Worm (Caenorhabditis elegans) whole organism, young adult: ENCODE results near the gene ZK632.11.

Experiments used
- B0019.2 ChIP-seq: fragments of 200-800 bp; sonication (Bioruptor generic); conservative IDR thresholded peaks from 2 replicates; pipeline ENCODE4 v1.3.6; 2022; ENCODE audit warnings: missing genetic modification reagents, missing genetic modification characterization, missing compliant biosample characterization
- B0035.1 ChIP-seq: sonication (generic microtip); optimal IDR thresholded peaks from 2 replicates; lab custom pipeline; 2016; ENCODE audit warnings: missing genetic modification characterization, mild to moderate bottlenecking, missing compliant biosample characterization, missing genotype, missing genetic modification reagents
- F22D6.2 ChIP-seq: sonication (generic microtip); optimal IDR thresholded peaks from 2 replicates; lab custom pipeline; 2016; ENCODE audit warnings: mild to moderate bottlenecking, missing genetic modification characterization, missing compliant biosample characterization
- F33H1.4 ChIP-seq: fragments of 200-800 bp; sonication (Bioruptor generic); IDR thresholded peaks from 2 replicates; pipeline ENCODE4 v1.3.6; 2022; ENCODE audit warnings: missing genetic modification reagents, missing genetic modification characterization, missing compliant biosample characterization
- F55B11.4 ChIP-seq: sonication (generic microtip); optimal IDR thresholded peaks from 2 replicates; lab custom pipeline; 2016; ENCODE audit warnings: missing compliant biosample characterization, missing genetic modification characterization, borderline replicate concordance; ENCODE audit not compliant: insufficient read depth
- F57A8.1 ChIP-seq: fragments of 200-800 bp; sonication (Bioruptor generic); optimal IDR thresholded peaks from 2 replicates; lab custom pipeline; 2018; ENCODE audit warnings: mild to moderate bottlenecking, missing genetic modification characterization, moderate library complexity, missing compliant biosample characterization
- K11D2.4 ChIP-seq: fragments of 200-800 bp; sonication (Bioruptor generic); IDR thresholded peaks from 2 replicates; pipeline ENCODE4 v1.3.6; 2022; ENCODE audit warnings: missing genetic modification reagents, missing genetic modification characterization, missing compliant biosample characterization
- Y53G8AR.9 ChIP-seq: fragments of 200-800 bp; sonication (Bioruptor generic); conservative IDR thresholded peaks from 2 replicates; pipeline ENCODE4 v1.3.6; 2022; ENCODE audit warnings: missing genetic modification reagents, missing genetic modification characterization, missing compliant biosample characterization
- Y56A3A.18 ChIP-seq: fragments of 200-800 bp; sonication (Bioruptor generic); IDR thresholded peaks from 2 replicates; pipeline ENCODE4 v1.3.6; 2022; ENCODE audit warnings: missing genetic modification reagents, missing genetic modification characterization, missing compliant biosample characterization
- Y79H2A.3 ChIP-seq: fragments of 200-800 bp; sonication (Bioruptor generic); conservative IDR thresholded peaks from 2 replicates; pipeline ENCODE4 v1.3.6; 2022; ENCODE audit warnings: missing genetic modification reagents, missing genetic modification characterization, missing compliant biosample characterization
- ZK185.1 ChIP-seq: sonication (generic microtip); optimal IDR thresholded peaks from 2 replicates; lab custom pipeline; 2016; ENCODE audit warnings: mild to moderate bottlenecking, missing genetic modification characterization, missing compliant biosample characterization; ENCODE audit not compliant: poor library complexity, severe bottlenecking
- athp-1 ChIP-seq: sonication (generic microtip); optimal IDR thresholded peaks from 2 replicates; lab custom pipeline; 2017; ENCODE audit warnings: mild to moderate bottlenecking, missing genetic modification characterization, missing compliant biosample characterization
- attf-3 ChIP-seq: fragments of 200-800 bp; sonication (Bioruptor generic); conservative IDR thresholded peaks from 2 replicates; pipeline ENCODE4 v1.3.6; 2022; ENCODE audit warnings: missing genetic modification reagents, missing genetic modification characterization, missing compliant biosample characterization
- bed-2 ChIP-seq: fragments of 200-800 bp; sonication (Bioruptor generic); IDR thresholded peaks from 2 replicates; pipeline ENCODE4 v1.3.6; 2022; ENCODE audit warnings: missing genetic modification reagents, missing genetic modification characterization, missing compliant biosample characterization
- ccch-3 ChIP-seq: fragments of 200-800 bp; sonication (Bioruptor generic); optimal IDR thresholded peaks from 2 replicates; lab custom pipeline; 2018; ENCODE audit warnings: mild to moderate bottlenecking, missing genetic modification characterization, missing compliant biosample characterization
- cebp-2 ChIP-seq: fragments of 200-800 bp; sonication (Bioruptor generic); IDR thresholded peaks from 2 replicates; pipeline ENCODE4 v1.3.6; 2022; ENCODE audit warnings: missing genetic modification characterization, missing compliant biosample characterization
- ceh-27 ChIP-seq: fragments of 200-800 bp; sonication (Bioruptor generic); optimal IDR thresholded peaks from 2 replicates; lab custom pipeline; 2018; ENCODE audit warnings: mild to moderate bottlenecking, missing genetic modification characterization, moderate library complexity, missing compliant biosample characterization
- ceh-58 ChIP-seq: fragments of 200-800 bp; sonication (Bioruptor generic); IDR thresholded peaks from 2 replicates; pipeline ENCODE4 v1.3.6; 2022; ENCODE audit warnings: missing genetic modification characterization, missing compliant biosample characterization
- ceh-91 ChIP-seq: fragments of 200-800 bp; sonication (Bioruptor generic); IDR thresholded peaks from 2 replicates; pipeline ENCODE4 v1.3.6; 2022; ENCODE audit warnings: missing genetic modification reagents, missing genetic modification characterization, missing compliant biosample characterization
- chd-7 ChIP-seq: sonication (generic microtip); optimal IDR thresholded peaks from 2 replicates; lab custom pipeline; 2016; ENCODE audit warnings: mild to moderate bottlenecking, missing genetic modification characterization, moderate library complexity, missing compliant biosample characterization
- die-1 ChIP-seq: sonication (generic microtip); optimal IDR thresholded peaks from 2 replicates; lab custom pipeline; 2016; ENCODE audit warnings: missing genotype, mild to moderate bottlenecking, missing genetic modification characterization, missing compliant biosample characterization
- dpff-1 ChIP-seq: sonication (generic microtip); optimal IDR thresholded peaks from 2 replicates; lab custom pipeline; 2017; ENCODE audit warnings: mild to moderate bottlenecking, missing genetic modification characterization, missing compliant biosample characterization
- egl-18 ChIP-seq: fragments of 200-800 bp; sonication (Bioruptor generic); IDR thresholded peaks from 2 replicates; pipeline ENCODE4 v1.3.6; 2022; ENCODE audit warnings: missing genetic modification reagents, missing genetic modification characterization, missing compliant biosample characterization
- him-1 ChIP-seq: sonication (generic microtip); optimal IDR thresholded peaks from 2 replicates; lab custom pipeline; 2016; ENCODE audit warnings: missing genotype, missing genetic modification reagents, missing genetic modification characterization, missing compliant biosample characterization
- hsf-1 ChIP-seq: fragments of 200-800 bp; sonication (Bioruptor generic); IDR thresholded peaks from 2 replicates; pipeline ENCODE4 v1.3.6; 2022; ENCODE audit warnings: missing genetic modification reagents, missing genetic modification characterization, missing compliant biosample characterization
- let-607 ChIP-seq, 2 experiments: fragments of 200-800 bp in 1 of 2; sonication (Bioruptor generic) in 1 of 2; sonication (generic microtip) in 1 of 2; optimal IDR thresholded peaks; 2 replicates each; lab custom pipeline; 2016 to 2018; ENCODE audit warnings: mild to moderate bottlenecking in 2 of 2, missing compliant biosample characterization in 2 of 2, missing genetic modification characterization in 2 of 2, moderate library complexity in 2 of 2, missing genotype in 1 of 2
- lin-26 ChIP-seq: fragments of 200-800 bp; sonication (Bioruptor generic); IDR thresholded peaks from 2 replicates; pipeline ENCODE4 v1.3.6; 2022; ENCODE audit warnings: missing genetic modification reagents, missing genetic modification characterization, missing compliant biosample characterization
- lin-54 ChIP-seq: fragments of 200-800 bp; sonication (Bioruptor generic); optimal IDR thresholded peaks from 2 replicates; lab custom pipeline; 2018; ENCODE audit warnings: mild to moderate bottlenecking, missing genetic modification characterization, missing compliant biosample characterization
- lir-1 ChIP-seq: fragments of 200-800 bp; sonication (Bioruptor generic); conservative IDR thresholded peaks from 2 replicates; pipeline ENCODE4 v1.3.6; 2022; ENCODE audit warnings: missing genetic modification reagents, missing genetic modification characterization, missing compliant biosample characterization
- madf-10 ChIP-seq: sonication (generic microtip); optimal IDR thresholded peaks from 2 replicates; lab custom pipeline; 2016; ENCODE audit warnings: mild to moderate bottlenecking, missing genetic modification characterization, missing compliant biosample characterization
- mes-4 ChIP-seq: sonication (generic microtip); optimal IDR thresholded peaks from 2 replicates; lab custom pipeline; 2016; ENCODE audit warnings: missing genotype, missing genetic modification characterization, missing compliant biosample characterization
- mxl-1 ChIP-seq: sonication (generic microtip); optimal IDR thresholded peaks from 2 replicates; lab custom pipeline; 2016; ENCODE audit warnings: missing genetic modification characterization, missing compliant biosample characterization
- nfyb-1 ChIP-seq: fragments of 200-800 bp; sonication (Bioruptor generic); IDR thresholded peaks from 2 replicates; pipeline ENCODE4 v1.3.6; 2022; ENCODE audit warnings: missing genetic modification reagents, missing genetic modification characterization, missing compliant biosample characterization
- nhr-179 ChIP-seq: sonication (generic microtip); optimal IDR thresholded peaks from 2 replicates; lab custom pipeline; 2016; ENCODE audit warnings: mild to moderate bottlenecking, missing genetic modification characterization, missing compliant biosample characterization
- nhr-27 ChIP-seq: fragments of 200-800 bp; sonication (Bioruptor generic); optimal IDR thresholded peaks from 2 replicates; lab custom pipeline; 2018; ENCODE audit warnings: mild to moderate bottlenecking, missing genetic modification characterization, moderate library complexity, missing compliant biosample characterization
- nhr-90 ChIP-seq: sonication (generic microtip); optimal IDR thresholded peaks from 2 replicates; lab custom pipeline; 2016; ENCODE audit warnings: missing genotype, mild to moderate bottlenecking, missing genetic modification characterization, missing compliant biosample characterization
- pbrm-1 ChIP-seq: fragments of 200-800 bp; sonication (Bioruptor generic); IDR thresholded peaks from 2 replicates; pipeline ENCODE4 v1.3.6; 2022; ENCODE audit warnings: missing genetic modification reagents, missing genetic modification characterization, missing compliant biosample characterization
- rec-8 ChIP-seq, 2 experiments: sonication (generic microtip); optimal IDR thresholded peaks; 2 replicates each; lab custom pipeline; 2016; ENCODE audit warnings: mild to moderate bottlenecking in 2 of 2, missing genetic modification characterization in 2 of 2, missing genetic modification reagents in 2 of 2, missing genotype in 2 of 2, missing biosample characterization in 1 of 2, missing compliant biosample characterization in 1 of 2, moderate library complexity in 1 of 2
- repo-1 ChIP-seq: sonication (generic microtip); optimal IDR thresholded peaks from 2 replicates; lab custom pipeline; 2017; ENCODE audit warnings: mild to moderate bottlenecking, missing genetic modification characterization, missing compliant biosample characterization
- snpc-1.1 ChIP-seq: sonication (generic microtip); optimal IDR thresholded peaks from 2 replicates; lab custom pipeline; 2017; ENCODE audit warnings: missing genetic modification characterization, mild to moderate bottlenecking, missing compliant biosample characterization, antibody characterized with exemption, moderate library complexity, missing genotype, missing genetic modification reagents; ENCODE audit not compliant: insufficient read depth
- snpc-1.3 ChIP-seq: sonication (generic microtip); optimal IDR thresholded peaks from 2 replicates; lab custom pipeline; 2017; ENCODE audit warnings: missing genetic modification characterization, mild to moderate bottlenecking, missing compliant biosample characterization, antibody characterized with exemption, moderate library complexity, missing genotype, missing genetic modification reagents; ENCODE audit not compliant: insufficient read depth
- xnd-1 ChIP-seq: sonication (generic microtip); optimal IDR thresholded peaks from 2 replicates; lab custom pipeline; 2016; ENCODE audit warnings: missing genotype, missing genetic modification reagents, missing genetic modification characterization, missing compliant biosample characterization
- zfh-2 ChIP-seq: fragments of 200-800 bp; sonication (Bioruptor generic); conservative IDR thresholded peaks from 2 replicates; pipeline ENCODE4 v1.3.6; 2022; ENCODE audit warnings: missing genetic modification reagents, missing genetic modification characterization, missing compliant biosample characterization
- zim-3 ChIP-seq: sonication (generic microtip); optimal IDR thresholded peaks from 2 replicates; lab custom pipeline; 2017; ENCODE audit warnings: mild to moderate bottlenecking, missing genetic modification characterization, moderate library complexity, missing compliant biosample characterization
- ztf-18 ChIP-seq: sonication (generic microtip); optimal IDR thresholded peaks from 2 replicates; lab custom pipeline; 2016; ENCODE audit warnings: missing genotype, mild to moderate bottlenecking, missing genetic modification characterization, missing compliant biosample characterization
- ztf-22 ChIP-seq: fragments of 200-800 bp; sonication (Bioruptor generic); optimal IDR thresholded peaks from 2 replicates; lab custom pipeline; 2018; ENCODE audit warnings: mild to moderate bottlenecking, missing genetic modification characterization, moderate library complexity, missing compliant biosample characterization
- ztf-26 ChIP-seq: sonication (generic microtip); optimal IDR thresholded peaks from 2 replicates; lab custom pipeline; 2017; ENCODE audit warnings: missing genetic modification characterization, missing compliant biosample characterization
- ztf-3 ChIP-seq: fragments of 200-800 bp; sonication (Bioruptor generic); optimal IDR thresholded peaks from 2 replicates; lab custom pipeline; 2018; ENCODE audit warnings: mild to moderate bottlenecking, missing genetic modification characterization, missing compliant biosample characterization

The ZK632.11 gene

DNA sequence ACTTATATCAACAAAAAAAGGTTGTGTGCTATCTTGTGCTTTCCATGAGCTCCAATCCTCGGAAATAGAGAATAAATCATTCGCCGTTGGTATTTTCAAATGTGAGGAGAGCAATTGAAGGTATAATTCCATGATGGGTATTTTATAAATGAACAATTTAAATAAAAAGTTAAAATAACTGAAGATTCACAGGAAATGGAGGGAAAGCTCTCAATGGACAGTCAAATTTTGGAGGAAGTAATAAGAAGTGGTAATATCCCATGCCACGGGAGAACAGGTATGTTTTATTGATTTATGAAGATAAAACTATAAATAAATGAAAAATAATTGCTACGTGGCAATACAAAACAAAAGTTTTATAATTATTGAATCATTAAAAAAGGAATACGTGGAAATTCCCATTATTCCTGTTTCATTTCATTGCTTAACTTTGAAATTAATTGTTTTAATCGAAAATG lies 44.6 kb upstream of the ZK632.11 start (continued):
- TF ChIP-seq zfh-2 (GFP tag; lab: Robert Waterston, UW), result no peak
- TF ChIP-seq Y56A3A.18 (GFP tag; lab: Robert Waterston, UW), result peak; percentile 54; the same call in 1 of the 2 replicates
- TF ChIP-seq athp-1 (tag; lab: Kevin White, UChicago), result no peak
- TF ChIP-seq repo-1 (tag; lab: Kevin White, UChicago), result peak; percentile 81
- TF ChIP-seq cebp-2 (GFP tag; lab: Robert Waterston, UW), result 0 out of 2 replicates have a peak, but pooled peaks have one; percentile 36
- TF ChIP-seq attf-3 (GFP tag; lab: Robert Waterston, UW), result no peak
- TF ChIP-seq mes-4, result no peak
- no peak for TF ChIP-seq F22D6.2 (tag; lab: Kevin White, UChicago)
- TF ChIP-seq K11D2.4, result no peak
- TF ChIP-seq ztf-26 (tag; lab: Kevin White, UChicago), result no peak
- 0 out of 2 replicates have a peak, but pooled peaks have one; percentile 60 for TF ChIP-seq ceh-58 (GFP tag; lab: Robert Waterston, UW)
- no peak for TF ChIP-seq ceh-91 (GFP tag; lab: Robert Waterston, UW)
- no peak for TF ChIP-seq F57A8.1 (GFP tag; lab: Kevin White, UChicago)
- peak; percentile 7 for TF ChIP-seq B0035.1 (tag; lab: Kevin White, UChicago)
- TF ChIP-seq lin-54 (GFP tag; lab: Kevin White, UChicago), result no peak
- no peak for TF ChIP-seq nfyb-1 (GFP tag; lab: Robert Waterston, UW)
- no peak for TF ChIP-seq mxl-1 (tag; lab: Kevin White, UChicago)
- 0 out of 2 replicates have a peak, but pooled peaks have one; percentile 54 for TF ChIP-seq hsf-1 (GFP tag; lab: Robert Waterston, UW)
- no peak for TF ChIP-seq lin-26 (GFP tag; lab: Robert Waterston, UW)
- TF ChIP-seq pbrm-1, result 0 out of 2 replicates have a peak, but pooled peaks have one; percentile 15
- TF ChIP-seq ZK185.1 (tag; lab: Kevin White, UChicago), result no peak
- TF ChIP-seq ztf-18 (tag; lab: Kevin White, UChicago), result no peak
- no peak for TF ChIP-seq F55B11.4 (tag; lab: Kevin White, UChicago)
- no peak for TF ChIP-seq snpc-1.3 (tag; lab: Kevin White, UChicago)
- no peak for TF ChIP-seq ccch-3 (GFP tag; lab: Kevin White, UChicago)
- TF ChIP-seq lir-1 (GFP tag; lab: Robert Waterston, UW), result no peak
- TF ChIP-seq ceh-27, result no peak
- no peak for TF ChIP-seq B0019.2 (GFP tag; lab: Robert Waterston, UW)
- no peak for TF ChIP-seq nhr-27 (tag; lab: Kevin White, UChicago)
- no peak for TF ChIP-seq nhr-90
- no peak for TF ChIP-seq bed-2 (GFP tag; lab: Robert Waterston, UW)
- TF ChIP-seq Y79H2A.3 (GFP tag; lab: Robert Waterston, UW), result no peak
- TF ChIP-seq ztf-22 (GFP tag; lab: Kevin White, UChicago), result no peak
- TF ChIP-seq rec-8 (tag; optimal IDR thresholded peaks at IDR 0.05; lab: Kevin White, UChicago), result no peak
- no peak for TF ChIP-seq zim-3 (tag; lab: Kevin White, UChicago)
- no peak for TF ChIP-seq F33H1.4
- no peak for TF ChIP-seq xnd-1 (tag; lab: Kevin White, UChicago)
- TF ChIP-seq egl-18 (GFP tag; lab: Robert Waterston, UW), result no peak
- no peak for TF ChIP-seq dpff-1 (tag; lab: Kevin White, UChicago)
- no peak for TF ChIP-seq snpc-1.1 (tag; lab: Kevin White, UChicago)
- no peak for TF ChIP-seq madf-10 (tag; lab: Kevin White, UChicago)
- TF ChIP-seq ztf-3 (GFP tag; lab: Kevin White, UChicago), result peak; percentile 57
- no peak for TF ChIP-seq die-1
- no peak for TF ChIP-seq him-1 (tag; lab: Kevin White, UChicago)
- peak; percentile 21 to 35 for TF ChIP-seq let-607 (tag; optimal IDR thresholded peaks at IDR 0.05; lab: Kevin White, UChicago)
- TF ChIP-seq nhr-179 (tag; lab: Kevin White, UChicago), result no peak
- no peak for TF ChIP-seq chd-7 (tag; lab: Kevin White, UChicago)
- TF ChIP-seq Y53G8AR.9 (GFP tag; lab: Robert Waterston, UW), result 0 out of 2 replicates have a peak, but pooled peaks have one; percentile 54
